Worm (Caenorhabditis elegans): Measurements from ENCODE around the gene T10B10.9.

T10B10.9 gene

DNA sequence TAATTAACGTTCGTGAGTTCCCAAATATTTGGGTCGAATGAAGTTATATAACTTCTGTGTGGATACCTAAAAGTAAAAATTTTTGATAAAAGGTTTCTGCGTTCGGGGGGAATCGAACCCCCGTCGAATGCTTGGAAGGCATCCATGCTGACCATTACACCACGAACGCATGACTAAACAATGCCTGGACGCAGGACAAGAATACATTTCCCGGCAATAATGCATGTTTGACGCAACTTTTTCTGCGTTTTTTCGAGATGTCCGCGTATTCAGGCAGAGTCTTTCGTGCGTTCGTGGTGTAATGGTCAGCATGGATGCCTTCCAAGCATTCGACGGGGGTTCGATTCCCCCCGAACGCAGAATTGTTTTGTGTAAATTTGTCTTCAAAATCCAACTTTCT, 36.5 kb downstream of the T10B10.9 start (continued):
- TF ChIP-seq nfya-1 (tag; optimal IDR thresholded peaks at IDR 0.05; ENCODE audit: borderline replicate concordance, insufficient read depth) (no peak), ztf-6 (GFP tag; IDR thresholded peaks at IDR 0.05) (peak; percentile 63; the same call in 1 of the 2 replicates), zfh-2 (GFP tag; conservative IDR thresholded peaks at IDR 0.05) (no peak), F23B12.7 (tag; optimal IDR thresholded peaks at IDR 0.05; ENCODE audit: insufficient read depth) (peak; percentile 93), Y53F4B.3 (GFP tag; IDR thresholded peaks at IDR 0.05) (peak; percentile 66; the same call in 1 of the 2 replicates), unc-130 (GFP tag; optimal IDR thresholded peaks at IDR 0.05) (peak; percentile 29), T26A5.8 (tag; optimal IDR thresholded peaks at IDR 0.05) (peak; percentile 21), attf-3 (GFP tag; conservative IDR thresholded peaks at IDR 0.05) (peak; percentile 52; the same call in 1 of the 2 replicates), ztf-25 (GFP tag; IDR thresholded peaks at IDR 0.05) (peak; percentile 96), gei-17 (GFP tag; optimal IDR thresholded peaks at IDR 0.05) (peak; percentile 78), F10E7.11 (tag; optimal IDR thresholded peaks at IDR 0.05) (peak; percentile 21), somi-1 (GFP tag; optimal IDR thresholded peaks at IDR 0.05) (peak; percentile 77), aptf-3 (GFP tag; IDR thresholded peaks at IDR 0.05) (peak; percentile 92), C06A6.2 (GFP tag; conservative IDR thresholded peaks at IDR 0.05) (peak; percentile 70), madf-10 (tag; optimal IDR thresholded peaks at IDR 0.05) (peak; percentile 86), Y56A3A.18 (GFP tag; IDR thresholded peaks at IDR 0.05) (peak; percentile 95), nhr-120 (GFP tag; IDR thresholded peaks at IDR 0.05) (peak; percentile 93), rpc-1 (optimal IDR thresholded peaks at IDR 0.05) (peak; percentile 99), rpc-1 (tag; optimal IDR thresholded peaks at IDR 0.05) (peak; percentile 99), lin-40 (tag; optimal IDR thresholded peaks at IDR 0.05) (peak; percentile 84), sdz-38 (tag; optimal IDR thresholded peaks at IDR 0.05) (no peak), madf-8 (GFP tag; conservative IDR thresholded peaks at IDR 0.05) (peak; percentile 30; the same call in 1 of the 2 replicates), K12H6.12 (tag; optimal IDR thresholded peaks at IDR 0.05) (peak; percentile 34), Y95B8A.8 (GFP tag; IDR thresholded peaks at IDR 0.05) (peak; percentile 76), mxl-1 (tag; optimal IDR thresholded peaks at IDR 0.05) (peak; percentile 54), mes-4 (tag; optimal IDR thresholded peaks at IDR 0.05) (peak; percentile 86), nfyb-1 (GFP tag; IDR thresholded peaks at IDR 0.05) (no peak; the same call in 1 of the 2 replicates), athp-1 (tag; optimal IDR thresholded peaks at IDR 0.05) (peak; percentile 90), sptf-2 (GFP tag; optimal IDR thresholded peaks at IDR 0.05) (no peak), attf-5 (GFP tag; optimal IDR thresholded peaks at IDR 0.05) (peak; percentile 63), F57A8.1 (GFP tag; optimal IDR thresholded peaks at IDR 0.05) (peak; percentile 3), xnd-1 (tag; optimal IDR thresholded peaks at IDR 0.05) (no peak), F57C9.4 (tag; optimal IDR thresholded peaks at IDR 0.05) (no peak), hrde-1 (tag; optimal IDR thresholded peaks at IDR 0.05; ENCODE audit: borderline replicate concordance) (peak; percentile 88), rec-8 (tag; optimal IDR thresholded peaks at IDR 0.05) (peak; percentile 86 to 88), nfya-2 (GFP tag; IDR thresholded peaks at IDR 0.05) (no peak), snpc-1.1 (tag; optimal IDR thresholded peaks at IDR 0.05; ENCODE audit: insufficient read depth) (peak; percentile 74), repo-1 (tag; optimal IDR thresholded peaks at IDR 0.05) (peak; percentile 86), dpl-1 (GFP tag; optimal IDR thresholded peaks at IDR 0.05) (peak; percentile 22), F39B2.1 (GFP tag; IDR thresholded peaks at IDR 0.05) (no peak), mel-28 (tag; optimal IDR thresholded peaks at IDR 0.05; ENCODE audit: borderline replicate concordance) (peak; percentile 26), dpff-1 (tag; optimal IDR thresholded peaks at IDR 0.05) (no peak), snpc-4 (GFP tag; optimal IDR thresholded peaks at IDR 0.05) (peak; percentile 78), snpc-4 (tag; optimal IDR thresholded peaks at IDR 0.05) (peak; percentile 56 to 89 (median 78)), lsl-1 (GFP tag; optimal IDR thresholded peaks at IDR 0.05) (no peak), efl-1 (GFP tag; optimal IDR thresholded peaks at IDR 0.05) (no peak), ets-4 (GFP tag; optimal IDR thresholded peaks at IDR 0.05) (peak; percentile 40), lin-35 (GFP tag; optimal IDR thresholded peaks at IDR 0.05) (peak in 1 of 3 experiments; percentile 68), let-526 (GFP tag; IDR thresholded peaks at IDR 0.05) (peak; percentile 83)
